Fruit fly (Drosophila melanogaster) whole organism, embryonic: Measurements from ENCODE around the gene wry.

Experiments
- CG2712 ChIP-seq: fragments of 200-800 bp; optimal IDR thresholded peaks from 3 replicates; lab custom pipeline; 2019; ENCODE audit warnings: missing biosample characterization, mild to moderate bottlenecking, missing genetic modification characterization, moderate library complexity
- CG42726 ChIP-seq: fragments of 200-800 bp; sonication (Bioruptor generic); IDR thresholded peaks from 2 replicates; pipeline ENCODE4 v1.3.6; 2022; ENCODE audit warnings: missing biosample characterization, missing genetic modification characterization; ENCODE audit not compliant: partially characterized antibody
- CG6654 ChIP-seq: fragments of 200-800 bp; sonication (Bioruptor generic); optimal IDR thresholded peaks from 2 replicates; lab custom pipeline; 2017; ENCODE audit warnings: missing biosample characterization, mild to moderate bottlenecking, missing genetic modification characterization
- Dll ChIP-seq: fragments of 200-800 bp; sonication (Bioruptor generic); IDR thresholded peaks from 4 replicates; pipeline ENCODE4 v1.3.6; 2022; ENCODE audit warnings: missing biosample characterization, missing genetic modification characterization; ENCODE audit not compliant: partially characterized antibody
- Gsc ChIP-seq: fragments of 200-800 bp; sonication (Bioruptor generic); IDR thresholded peaks from 2 replicates; pipeline ENCODE4 v1.3.6; 2022; ENCODE audit warnings: missing biosample characterization, missing genetic modification characterization
- Hmr ChIP-seq: fragments of 200-800 bp; sonication (Bioruptor generic); optimal IDR thresholded peaks from 3 replicates; lab custom pipeline; 2017; ENCODE audit warnings: mild to moderate bottlenecking, missing biosample characterization, missing genetic modification reagents, missing genetic modification characterization
- Ravus ChIP-seq: fragments of 200-800 bp; sonication (Bioruptor generic); IDR thresholded peaks from 2 replicates; pipeline ENCODE4 v1.3.6; 2022; ENCODE audit warnings: missing biosample characterization, missing genetic modification characterization
- Stat92E ChIP-seq, 3 experiments: fragments of >200 bp in 2 of 3; fragments of 200-800 bp in 1 of 3; sonication (Bioruptor generic) in 1 of 3; optimal IDR thresholded peaks; 2 replicates each; lab custom pipeline; 2017 to 2019; ENCODE audit warnings: missing biosample characterization in 3 of 3, missing genetic modification characterization in 3 of 3, mild to moderate bottlenecking in 1 of 3, moderate library complexity in 1 of 3
- fd64A ChIP-seq: fragments of 200-800 bp; sonication (Bioruptor generic); optimal IDR thresholded peaks from 3 replicates; lab custom pipeline; 2018; ENCODE audit warnings: missing biosample characterization, mild to moderate bottlenecking, missing genetic modification characterization
- pho ChIP-seq: fragments of 200-800 bp; sonication (Bioruptor generic); optimal IDR thresholded peaks from 2 replicates; lab custom pipeline; 2016; ENCODE audit warnings: missing biosample characterization, missing genetic modification characterization
- sna ChIP-seq: fragments of 200-800 bp; sonication (Bioruptor generic); IDR thresholded peaks from 2 replicates; pipeline ENCODE4 v1.3.6; 2022; ENCODE audit warnings: missing biosample characterization, missing genetic modification characterization; ENCODE audit not compliant: partially characterized antibody

DNA sequence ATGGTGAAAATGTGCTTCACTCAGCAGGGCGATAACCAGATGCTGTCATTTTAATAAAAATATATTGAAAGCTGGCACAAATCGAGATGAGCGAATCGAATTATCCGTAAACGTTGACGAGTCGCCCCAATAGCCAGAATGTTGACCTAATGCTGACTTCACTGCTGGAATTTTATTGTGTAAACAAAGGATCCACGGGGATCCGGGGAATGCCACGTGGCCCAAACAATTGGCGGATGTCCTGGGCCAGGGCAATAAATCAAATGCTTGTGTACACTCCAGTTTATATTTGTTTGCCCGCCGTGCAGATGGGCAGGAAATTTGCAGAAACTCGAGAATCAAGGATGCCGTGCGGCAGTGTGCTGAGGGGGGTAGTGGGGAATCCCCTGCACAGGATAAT is 48.4 kb upstream of the wry start:
- TF ChIP-seq pho (GFP tag; lab: Kevin White, UChicago) = no peak
- no peak for TF ChIP-seq sna
- TF ChIP-seq fd64A (GFP tag; lab: Kevin White, UChicago) = no peak
- TF ChIP-seq Gsc (GFP tag; lab: Robert Waterston, UW) = no peak
- no peak for TF ChIP-seq Ravus (GFP tag; lab: Robert Waterston, UW)
- TF ChIP-seq Stat92E (GFP tag; optimal IDR thresholded peaks at IDR 0.05; lab: Kevin White, UChicago) = no peak
- TF ChIP-seq CG6654 (GFP tag; lab: Kevin White, UChicago) = no peak
- TF ChIP-seq Hmr (GFP tag; lab: Kevin White, UChicago) = no peak
- no peak for TF ChIP-seq Dll (GFP tag; lab: Robert Waterston, UW)
- TF ChIP-seq CG42726 = no peak
- no peak for TF ChIP-seq CG2712 (tag; lab: Kevin White, UChicago)
